Worm (Caenorhabditis elegans) whole organism, young adult: ENCODE data around the gene aakg-1.

Experiments used
- F39B2.1 ChIP-seq: fragments of 200-800 bp; sonication (Bioruptor generic); IDR thresholded peaks from 2 replicates; pipeline ENCODE4 v1.3.6; 2022; ENCODE audit warnings: missing genetic modification reagents, missing genetic modification characterization, missing compliant biosample characterization
- F49E8.2 ChIP-seq: sonication (generic microtip); optimal IDR thresholded peaks from 3 replicates; lab custom pipeline; 2017; ENCODE audit warnings: missing genetic modification characterization, mild to moderate bottlenecking, missing compliant biosample characterization, antibody characterized with exemption, moderate library complexity; ENCODE audit not compliant: insufficient read depth
- F57A8.1 ChIP-seq: fragments of 200-800 bp; sonication (Bioruptor generic); optimal IDR thresholded peaks from 2 replicates; lab custom pipeline; 2018; ENCODE audit warnings: mild to moderate bottlenecking, missing genetic modification characterization, moderate library complexity, missing compliant biosample characterization
- K11D2.4 ChIP-seq: fragments of 200-800 bp; sonication (Bioruptor generic); IDR thresholded peaks from 2 replicates; pipeline ENCODE4 v1.3.6; 2022; ENCODE audit warnings: missing genetic modification reagents, missing genetic modification characterization, missing compliant biosample characterization
- K12H6.12 ChIP-seq: fragments of 200-800 bp; sonication (Bioruptor generic); optimal IDR thresholded peaks from 2 replicates; lab custom pipeline; 2018; ENCODE audit warnings: mild to moderate bottlenecking, missing genetic modification characterization, missing compliant biosample characterization
- ZK185.1 ChIP-seq: sonication (generic microtip); optimal IDR thresholded peaks from 2 replicates; lab custom pipeline; 2016; ENCODE audit warnings: mild to moderate bottlenecking, missing genetic modification characterization, missing compliant biosample characterization; ENCODE audit not compliant: poor library complexity, severe bottlenecking
- akir-1 ChIP-seq: fragments of 200-800 bp; sonication (Bioruptor generic); optimal IDR thresholded peaks from 2 replicates; lab custom pipeline; 2018; ENCODE audit warnings: mild to moderate bottlenecking, missing genetic modification characterization, moderate library complexity, missing compliant biosample characterization
- ama-1 ChIP-seq, 3 experiments: fragments of 150-350 bp in 1 of 3; sonication (generic microtip) in 2 of 3; optimal IDR thresholded peaks; 2 replicates each; lab custom pipeline; 2014 to 2018; ENCODE audit warnings: missing biosample characterization in 2 of 3, missing genetic modification characterization in 2 of 3, missing genetic modification reagents in 2 of 3
- aptf-2 ChIP-seq: fragments of 200-800 bp; sonication (Bioruptor generic); conservative IDR thresholded peaks from 2 replicates; pipeline ENCODE4 v1.3.6; 2022; ENCODE audit warnings: missing genetic modification reagents, missing genetic modification characterization, missing compliant biosample characterization
- ccch-3 ChIP-seq: fragments of 200-800 bp; sonication (Bioruptor generic); optimal IDR thresholded peaks from 2 replicates; lab custom pipeline; 2018; ENCODE audit warnings: mild to moderate bottlenecking, missing genetic modification characterization, missing compliant biosample characterization
- cebp-2 ChIP-seq: fragments of 200-800 bp; sonication (Bioruptor generic); IDR thresholded peaks from 2 replicates; pipeline ENCODE4 v1.3.6; 2022; ENCODE audit warnings: missing genetic modification characterization, missing compliant biosample characterization
- ceh-40 ChIP-seq: fragments of 200-800 bp; sonication (Bioruptor generic); IDR thresholded peaks from 2 replicates; pipeline ENCODE4 v1.3.6; 2022; ENCODE audit warnings: missing genetic modification characterization, missing compliant biosample characterization
- ceh-79 ChIP-seq: sonication (generic microtip); optimal IDR thresholded peaks from 2 replicates; lab custom pipeline; 2017; ENCODE audit warnings: mild to moderate bottlenecking, missing genetic modification characterization, missing compliant biosample characterization
- chd-7 ChIP-seq: sonication (generic microtip); optimal IDR thresholded peaks from 2 replicates; lab custom pipeline; 2016; ENCODE audit warnings: mild to moderate bottlenecking, missing genetic modification characterization, moderate library complexity, missing compliant biosample characterization
- dpl-1 ChIP-seq: fragments of 150-350 bp; optimal IDR thresholded peaks from 2 replicates; lab custom pipeline; 2014; ENCODE audit warnings: missing biosample characterization, missing genetic modification reagents, missing genetic modification characterization
- efl-1 ChIP-seq: fragments of 150-350 bp; optimal IDR thresholded peaks from 2 replicates; lab custom pipeline; 2014; ENCODE audit warnings: missing biosample characterization, missing genetic modification reagents, missing genetic modification characterization
- egl-44 ChIP-seq: fragments of 200-800 bp; sonication (Bioruptor generic); IDR thresholded peaks from 2 replicates; pipeline ENCODE4 v1.3.6; 2022; ENCODE audit warnings: missing genetic modification reagents, missing genetic modification characterization, missing compliant biosample characterization
- ekl-4 ChIP-seq: fragments of 200-800 bp; sonication (Bioruptor generic); IDR thresholded peaks from 2 replicates; pipeline ENCODE4 v1.3.6; 2022; ENCODE audit warnings: missing genetic modification reagents, missing genetic modification characterization, missing compliant biosample characterization
- ets-4 ChIP-seq: fragments of 200-800 bp; sonication (Bioruptor generic); optimal IDR thresholded peaks from 2 replicates; lab custom pipeline; 2018; ENCODE audit warnings: mild to moderate bottlenecking, missing genetic modification characterization, missing compliant biosample characterization
- gei-17 ChIP-seq: fragments of 200-800 bp; sonication (Bioruptor generic); optimal IDR thresholded peaks from 2 replicates; lab custom pipeline; 2018; ENCODE audit warnings: mild to moderate bottlenecking, missing genetic modification characterization, missing compliant biosample characterization
- him-1 ChIP-seq: sonication (generic microtip); optimal IDR thresholded peaks from 2 replicates; lab custom pipeline; 2016; ENCODE audit warnings: missing genotype, missing genetic modification reagents, missing genetic modification characterization, missing compliant biosample characterization
- hmg-20 ChIP-seq: fragments of 200-800 bp; sonication (Bioruptor generic); IDR thresholded peaks from 2 replicates; pipeline ENCODE4 v1.3.6; 2022; ENCODE audit warnings: missing genetic modification reagents, missing genetic modification characterization, missing compliant biosample characterization
- lag-1 ChIP-seq: fragments of 200-800 bp; sonication (Bioruptor generic); IDR thresholded peaks from 2 replicates; pipeline ENCODE4 v1.3.6; 2022; ENCODE audit warnings: missing genetic modification reagents, missing genetic modification characterization, missing compliant biosample characterization
- lin-40 ChIP-seq: sonication (generic microtip); optimal IDR thresholded peaks from 2 replicates; lab custom pipeline; 2016; ENCODE audit warnings: missing genetic modification characterization, mild to moderate bottlenecking, missing compliant biosample characterization, missing genotype, missing genetic modification reagents
- lsl-1 ChIP-seq: fragments of 200-800 bp; sonication (Bioruptor generic); optimal IDR thresholded peaks from 2 replicates; lab custom pipeline; 2018; ENCODE audit warnings: mild to moderate bottlenecking, missing genetic modification characterization, moderate library complexity, missing compliant biosample characterization
- lsy-27 ChIP-seq: sonication (generic microtip); optimal IDR thresholded peaks from 2 replicates; lab custom pipeline; 2017; ENCODE audit warnings: missing genetic modification characterization, mild to moderate bottlenecking, missing compliant biosample characterization, antibody characterized with exemption, missing genotype, borderline replicate concordance; ENCODE audit not compliant: insufficient read depth
- madf-3 ChIP-seq: fragments of 200-800 bp; sonication (Bioruptor generic); IDR thresholded peaks from 2 replicates; pipeline ENCODE4 v1.3.6; 2022; ENCODE audit warnings: missing genetic modification reagents, missing genetic modification characterization, missing compliant biosample characterization
- mcd-1 ChIP-seq: fragments of 200-800 bp; sonication (Bioruptor generic); IDR thresholded peaks from 2 replicates; pipeline ENCODE4 v1.3.6; 2022; ENCODE audit warnings: missing genetic modification reagents, missing genetic modification characterization, missing compliant biosample characterization
- mel-28 ChIP-seq: sonication (generic microtip); optimal IDR thresholded peaks from 2 replicates; lab custom pipeline; 2016; ENCODE audit warnings: borderline replicate concordance, mild to moderate bottlenecking, missing genetic modification characterization, missing compliant biosample characterization
- mxl-1 ChIP-seq: sonication (generic microtip); optimal IDR thresholded peaks from 2 replicates; lab custom pipeline; 2016; ENCODE audit warnings: missing genetic modification characterization, missing compliant biosample characterization
- nfya-1 ChIP-seq: sonication (generic microtip); optimal IDR thresholded peaks from 2 replicates; lab custom pipeline; 2017; ENCODE audit warnings: antibody characterized with exemption, missing compliant biosample characterization, missing genetic modification characterization, borderline replicate concordance; ENCODE audit not compliant: insufficient read depth
- nfya-2 ChIP-seq: fragments of 200-800 bp; sonication (Bioruptor generic); IDR thresholded peaks from 2 replicates; pipeline ENCODE4 v1.3.6; 2022; ENCODE audit warnings: missing genetic modification reagents, missing genetic modification characterization, missing compliant biosample characterization
- nfyb-1 ChIP-seq: fragments of 200-800 bp; sonication (Bioruptor generic); IDR thresholded peaks from 2 replicates; pipeline ENCODE4 v1.3.6; 2022; ENCODE audit warnings: missing genetic modification reagents, missing genetic modification characterization, missing compliant biosample characterization
- nhr-120 ChIP-seq: fragments of 200-800 bp; sonication (Bioruptor generic); IDR thresholded peaks from 2 replicates; pipeline ENCODE4 v1.3.6; 2022; ENCODE audit warnings: missing genetic modification characterization, missing compliant biosample characterization
- nhr-27 ChIP-seq: fragments of 200-800 bp; sonication (Bioruptor generic); optimal IDR thresholded peaks from 2 replicates; lab custom pipeline; 2018; ENCODE audit warnings: mild to moderate bottlenecking, missing genetic modification characterization, moderate library complexity, missing compliant biosample characterization
- nhr-80 ChIP-seq: sonication (generic microtip); optimal IDR thresholded peaks from 2 replicates; lab custom pipeline; 2016; ENCODE audit warnings: missing genetic modification characterization, missing compliant biosample characterization
- nhr-90 ChIP-seq: sonication (generic microtip); optimal IDR thresholded peaks from 2 replicates; lab custom pipeline; 2016; ENCODE audit warnings: missing genotype, mild to moderate bottlenecking, missing genetic modification characterization, missing compliant biosample characterization
- pbrm-1 ChIP-seq: fragments of 200-800 bp; sonication (Bioruptor generic); IDR thresholded peaks from 2 replicates; pipeline ENCODE4 v1.3.6; 2022; ENCODE audit warnings: missing genetic modification reagents, missing genetic modification characterization, missing compliant biosample characterization
- snpc-1.1 ChIP-seq: sonication (generic microtip); optimal IDR thresholded peaks from 2 replicates; lab custom pipeline; 2017; ENCODE audit warnings: missing genetic modification characterization, mild to moderate bottlenecking, missing compliant biosample characterization, antibody characterized with exemption, moderate library complexity, missing genotype, missing genetic modification reagents; ENCODE audit not compliant: insufficient read depth
- somi-1 ChIP-seq: fragments of 200-800 bp; sonication (Bioruptor generic); optimal IDR thresholded peaks from 2 replicates; lab custom pipeline; 2018; ENCODE audit warnings: mild to moderate bottlenecking, missing genetic modification characterization, missing compliant biosample characterization
- tbx-9 ChIP-seq: sonication (generic microtip); optimal IDR thresholded peaks from 2 replicates; lab custom pipeline; 2016; ENCODE audit warnings: borderline replicate concordance, missing genetic modification characterization, inconsistent platforms, missing compliant biosample characterization
- xnd-1 ChIP-seq: sonication (generic microtip); optimal IDR thresholded peaks from 2 replicates; lab custom pipeline; 2016; ENCODE audit warnings: missing genotype, missing genetic modification reagents, missing genetic modification characterization, missing compliant biosample characterization
- zim-3 ChIP-seq: sonication (generic microtip); optimal IDR thresholded peaks from 2 replicates; lab custom pipeline; 2017; ENCODE audit warnings: mild to moderate bottlenecking, missing genetic modification characterization, moderate library complexity, missing compliant biosample characterization
- ztf-25 ChIP-seq: fragments of 200-800 bp; sonication (Bioruptor generic); IDR thresholded peaks from 2 replicates; pipeline ENCODE4 v1.3.6; 2022; ENCODE audit warnings: missing genetic modification reagents, missing genetic modification characterization, missing compliant biosample characterization
- ztf-26 ChIP-seq: sonication (generic microtip); optimal IDR thresholded peaks from 2 replicates; lab custom pipeline; 2017; ENCODE audit warnings: missing genetic modification characterization, missing compliant biosample characterization
- ztf-28 ChIP-seq: fragments of 200-800 bp; sonication (Bioruptor generic); IDR thresholded peaks from 2 replicates; pipeline ENCODE4 v1.3.6; 2022; ENCODE audit warnings: missing genetic modification reagents, missing genetic modification characterization, missing compliant biosample characterization

Gene aakg-1

DNA sequence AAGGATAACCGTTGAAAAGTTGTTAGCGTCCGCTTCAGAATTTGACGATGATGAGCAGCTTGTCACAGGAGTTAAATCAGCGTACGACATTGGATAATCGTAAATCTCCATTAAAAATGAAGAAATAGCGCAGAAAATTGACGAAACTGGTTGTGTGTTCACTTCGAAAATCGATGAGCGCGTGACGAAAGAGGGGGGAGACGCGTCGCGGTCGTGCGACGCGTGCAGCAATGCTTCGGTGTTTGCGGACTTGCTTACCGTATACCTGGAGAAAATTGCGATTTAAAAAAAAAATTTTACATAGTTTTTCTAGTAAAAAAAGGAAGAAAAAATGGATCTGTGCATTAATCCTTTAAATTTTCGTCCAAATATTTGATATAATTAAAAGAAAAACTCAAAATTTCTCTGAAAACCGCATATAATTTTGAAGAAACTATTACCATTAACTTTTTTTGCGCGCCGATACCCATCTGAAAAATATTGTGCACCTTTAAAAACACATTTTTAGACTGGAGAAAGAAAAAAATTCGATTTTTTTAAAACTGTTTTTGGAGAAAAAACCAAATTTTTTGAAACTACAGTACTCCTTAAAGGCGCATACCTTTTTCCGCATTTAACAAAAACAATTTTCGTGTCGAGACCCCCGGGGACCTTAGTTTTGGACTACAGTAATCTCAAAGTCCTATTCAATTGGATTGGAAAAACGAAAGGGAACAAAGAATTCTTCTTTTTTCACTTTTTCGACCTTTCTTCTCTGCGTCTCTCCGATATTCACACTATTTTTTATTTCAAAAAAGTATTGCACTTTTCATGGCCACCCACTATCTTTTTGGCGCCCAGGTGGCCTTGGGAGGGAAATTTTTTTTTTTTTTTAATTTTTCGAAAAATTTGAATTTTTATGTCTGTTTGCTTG, 23.5 kb upstream of the aakg-1 start:
- TF ChIP-seq zim-3 (tag; lab: Kevin White, UChicago) (peak; percentile 21), efl-1 (peak; percentile 31), tbx-9 (tag; lab: Kevin White, UChicago) (no peak), xnd-1 (tag; lab: Kevin White, UChicago) (peak; percentile 13), nhr-120 (0 out of 2 replicates have a peak, but pooled peaks have one; percentile 63), F57A8.1 (no peak), mxl-1 (tag; lab: Kevin White, UChicago) (no peak), mcd-1 (GFP tag; lab: Robert Waterston, UW) (peak; percentile 79), snpc-1.1 (tag; lab: Kevin White, UChicago) (no peak), ZK185.1 (tag; lab: Kevin White, UChicago) (peak; percentile 79), ama-1 (optimal IDR thresholded peaks at IDR 0.05; lab: Kevin White, UChicago) (peak; percentile 54), ama-1 (GFP tag; optimal IDR thresholded peaks at IDR 0.05; lab: Kevin White, UChicago) (no peak), lsy-27 (tag; lab: Kevin White, UChicago) (no peak), dpl-1 (GFP tag; lab: Kevin White, UChicago) (no peak), ccch-3 (GFP tag; lab: Kevin White, UChicago) (no peak), cebp-2 (GFP tag; lab: Robert Waterston, UW) (no peak), egl-44 (peak; percentile 42; the same call in 1 of the 2 replicates), gei-17 (peak; percentile 28), ztf-26 (peak; percentile 11), F39B2.1 (GFP tag; lab: Robert Waterston, UW) (no peak; the same call in 1 of the 2 replicates), aptf-2 (GFP tag; lab: Robert Waterston, UW) (no peak), somi-1 (peak; percentile 21), mel-28 (tag; lab: Kevin White, UChicago) (peak; percentile 66), K12H6.12 (tag; lab: Kevin White, UChicago) (peak; percentile 66), nhr-90 (no peak), akir-1 (GFP tag; lab: Kevin White, UChicago) (no peak), lag-1 (GFP tag; lab: Robert Waterston, UW) (no peak), F49E8.2 (tag; lab: Kevin White, UChicago) (no peak), him-1 (tag; lab: Kevin White, UChicago) (peak; percentile 29), nhr-80 (tag; lab: Kevin White, UChicago) (peak; percentile 13), nhr-27 (tag; lab: Kevin White, UChicago) (peak; percentile 68), ceh-79 (tag; lab: Kevin White, UChicago) (no peak), K11D2.4 (GFP tag; lab: Robert Waterston, UW) (peak; percentile 35), lin-40 (tag; lab: Kevin White, UChicago) (peak; percentile 61), lsl-1 (GFP tag; lab: Kevin White, UChicago) (peak; percentile 77), ztf-25 (GFP tag; lab: Robert Waterston, UW) (peak; percentile 74), madf-3 (GFP tag; lab: Robert Waterston, UW) (peak; percentile 99), nfya-1 (tag; lab: Kevin White, UChicago) (no peak), pbrm-1 (GFP tag; lab: Robert Waterston, UW) (peak; percentile 81), ceh-40 (GFP tag; lab: Robert Waterston, UW) (no peak), chd-7 (tag; lab: Kevin White, UChicago) (peak; percentile 68), ekl-4 (GFP tag; lab: Robert Waterston, UW) (peak; percentile 83), nfya-2 (GFP tag; lab: Robert Waterston, UW) (no peak), ets-4 (GFP tag; lab: Kevin White, UChicago) (no peak), nfyb-1 (peak; percentile 75), ztf-28 (0 out of 2 replicates have a peak, but pooled peaks have one; percentile 49), hmg-20 (no peak)
